Fruit fly (Drosophila melanogaster) whole organism, wandering third instar larva: ENCODE measurements around the gene CG43980.

Experiments used
- Abd-B ChIP-seq: fragments of >200 bp; optimal IDR thresholded peaks from 2 replicates; lab custom pipeline; 2017; ENCODE audit warnings: missing biosample characterization, missing genetic modification characterization
- CrebA ChIP-seq: fragments of 200-800 bp; sonication (Bioruptor generic); optimal IDR thresholded peaks from 2 replicates; lab custom pipeline; 2016; ENCODE audit warnings: missing biosample characterization, mild to moderate bottlenecking, missing genetic modification characterization, borderline replicate concordance
- N ChIP-seq: fragments of >200 bp; optimal IDR thresholded peaks from 2 replicates; lab custom pipeline; 2018; ENCODE audit warnings: missing biosample characterization, missing external identifiers, missing genetic modification characterization
- Rel ChIP-seq, 2 experiments: fragments of 200-800 bp; sonication (Bioruptor generic) in 1 of 2; optimal IDR thresholded peaks; 2 replicates in 1 of 2; 3 replicates in 1 of 2; lab custom pipeline; 2016 to 2019; ENCODE audit warnings: mild to moderate bottlenecking in 2 of 2, missing biosample characterization in 2 of 2, missing genetic modification characterization in 2 of 2, moderate library complexity in 1 of 2
- br ChIP-seq: fragments of 200-800 bp; sonication (Bioruptor generic); optimal IDR thresholded peaks from 2 replicates; lab custom pipeline; 2016; ENCODE audit warnings: missing biosample characterization, missing genetic modification characterization
- brk ChIP-seq: fragments of 200-800 bp; sonication (Bioruptor generic); optimal IDR thresholded peaks from 2 replicates; lab custom pipeline; 2016; ENCODE audit warnings: missing biosample characterization, mild to moderate bottlenecking, missing genetic modification characterization
- dsf ChIP-seq: sonication (Bioruptor generic); optimal IDR thresholded peaks from 2 replicates; lab custom pipeline; 2016; ENCODE audit warnings: missing biosample characterization, missing genetic modification characterization, borderline replicate concordance
- fru ChIP-seq: fragments of 200-800 bp; sonication (Bioruptor generic); optimal IDR thresholded peaks from 3 replicates; lab custom pipeline; 2016; ENCODE audit warnings: missing biosample characterization, mild to moderate bottlenecking, missing genetic modification characterization
- h ChIP-seq: fragments of 200-800 bp; sonication (Bioruptor generic); optimal IDR thresholded peaks from 3 replicates; lab custom pipeline; 2016; ENCODE audit warnings: missing biosample characterization, mild to moderate bottlenecking, missing genetic modification characterization
- lola ChIP-seq: fragments of >200 bp; optimal IDR thresholded peaks from 2 replicates; lab custom pipeline; 2017; ENCODE audit warnings: missing biosample characterization, missing genetic modification characterization
- psq ChIP-seq: fragments of 200-800 bp; sonication (Bioruptor generic); optimal IDR thresholded peaks from 3 replicates; lab custom pipeline; 2017; ENCODE audit warnings: missing biosample characterization, mild to moderate bottlenecking, missing genetic modification characterization, moderate library complexity
- sv ChIP-seq: fragments of 200-800 bp; sonication (Bioruptor generic); optimal IDR thresholded peaks from 3 replicates; lab custom pipeline; 2016; ENCODE audit warnings: missing biosample characterization, missing genetic modification characterization
- usp ChIP-seq: fragments of >200 bp; optimal IDR thresholded peaks from 2 replicates; lab custom pipeline; 2017; ENCODE audit warnings: missing biosample characterization, missing genetic modification characterization

DNA sequence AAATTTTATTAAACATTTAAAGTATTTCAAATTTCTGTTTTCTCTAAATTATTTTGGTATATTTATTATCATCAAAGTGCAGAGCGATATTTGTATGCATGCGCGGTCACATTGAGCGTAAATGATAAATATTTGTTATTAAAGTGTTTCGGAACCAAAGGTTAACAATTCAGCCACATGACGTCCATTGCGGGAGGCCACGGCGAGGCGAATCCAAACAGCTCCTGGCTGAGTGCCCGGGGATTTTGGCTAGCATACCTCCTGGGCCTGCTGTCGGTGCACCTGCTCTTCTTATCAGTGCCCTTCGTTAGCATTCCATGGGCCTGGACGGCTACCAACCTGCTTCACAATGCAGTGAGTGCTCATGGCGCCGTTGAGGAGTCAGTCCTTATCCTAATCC, 9.6 kb upstream of the CG43980 start, which contains the start of gene ORMDL:
- TF ChIP-seq br (GFP tag; lab: Kevin White, UChicago) (no peak), lola (GFP tag; lab: Kevin White, UChicago) (no peak), CrebA (no peak), sv (GFP tag; lab: Kevin White, UChicago) (no peak), dsf (GFP tag; lab: Kevin White, UChicago) (no peak), Rel (GFP tag; optimal IDR thresholded peaks at IDR 0.05; lab: Kevin White, UChicago) (no peak), Rel (tag; optimal IDR thresholded peaks at IDR 0.05; lab: Kevin White, UChicago) (no peak), fru (GFP tag; lab: Kevin White, UChicago) (no peak), Abd-B (GFP tag; lab: Kevin White, UChicago) (no peak), psq (GFP tag; lab: Kevin White, UChicago) (no peak), usp (GFP tag; lab: Kevin White, UChicago) (no peak), brk (GFP tag; lab: Kevin White, UChicago) (no peak), h (GFP tag; lab: Kevin White, UChicago) (no peak), N (GFP tag; lab: Kevin White, UChicago) (no peak)
